Worm (Caenorhabditis elegans): Measurements from ENCODE around the gene math-15.
"Not testable (repeated sequence)": the region's sequence is repeated elsewhere in the genome, so short reads cannot be mapped to it uniquely, and the experiment has no call there.

DNA sequence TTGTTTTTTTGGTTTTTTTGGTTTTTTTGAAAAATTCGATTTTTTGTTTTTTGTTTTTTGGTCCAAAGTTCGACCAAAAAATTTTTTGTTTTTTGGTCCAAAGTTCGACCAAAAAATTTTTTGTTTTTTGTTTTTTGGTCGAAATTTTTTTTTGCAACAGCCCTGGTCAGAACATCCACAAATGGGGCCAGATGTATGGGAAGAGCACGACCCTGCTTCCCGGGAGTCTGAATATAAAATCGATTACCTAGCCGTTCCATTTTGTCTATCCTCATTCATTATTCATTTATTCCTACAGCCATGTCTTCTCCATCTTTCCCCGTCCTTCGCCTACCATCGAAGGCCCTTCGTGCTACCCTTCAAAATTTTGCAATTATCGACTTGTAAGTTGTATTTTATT is 12.1 kb upstream of the math-15 start, which contains the start of gene fbxb-95:
- TF ChIP-seq T22C8.4 (GFP tag; IDR thresholded peaks at IDR 0.05); med-1 (GFP tag; optimal IDR thresholded peaks at IDR 0.05; ENCODE audit: insufficient read depth); cog-1 (tag; optimal IDR thresholded peaks at IDR 0.05); ztf-29 (GFP tag; IDR thresholded peaks at IDR 0.05); ztf-23 (GFP tag; IDR thresholded peaks at IDR 0.05); klf-2 (GFP tag; conservative IDR thresholded peaks at IDR 0.05): not testable (repeated sequence)
